Fruit fly (Drosophila melanogaster): Measurements from ENCODE around the gene CG31097.

CG31097 gene

dm6 chr3R:25297678-25298077 lies at the start of gene CG31097:
Gene CG31097, minus strand, starts transcription at chr3R:25297778.
- TF ChIP-seq exex (tag; optimal IDR thresholded peaks at IDR 0.05) (peak; percentile 4), Mes4 (GFP tag; optimal IDR thresholded peaks at IDR 0.05) (no peak)

dm6 chr3R:25346899-25347298 lies 49.3 kb upstream of the CG31097 start, which contains the start of gene tobi:
Gene tobi, minus strand, starts transcription at chr3R:25346921.
- no peak for TF ChIP-seq nerfin-2 (GFP tag; IDR thresholded peaks at IDR 0.05; ENCODE audit: partially characterized antibody)
- TF ChIP-seq CG6813 (GFP tag; optimal IDR thresholded peaks at IDR 0.05), result no peak
- no peak for TF ChIP-seq gsb-n (tag; optimal IDR thresholded peaks at IDR 0.05)
- TF ChIP-seq dmrt99B (tag; optimal IDR thresholded peaks at IDR 0.05), result no peak
- no peak for TF ChIP-seq CG6272 (GFP tag; IDR thresholded peaks at IDR 0.05)
- TF ChIP-seq ems (GFP tag; optimal IDR thresholded peaks at IDR 0.05), result no peak
- no peak for TF ChIP-seq CG1233 (GFP tag; optimal IDR thresholded peaks at IDR 0.05)
- no peak for TF ChIP-seq Stat92E (GFP tag; optimal IDR thresholded peaks at IDR 0.05)
- TF ChIP-seq exex (tag; optimal IDR thresholded peaks at IDR 0.05), result peak; percentile 72
- TF ChIP-seq lmd (GFP tag; IDR thresholded peaks at IDR 0.05), result no peak
- TF ChIP-seq dm (GFP tag; optimal IDR thresholded peaks at IDR 0.05), result no peak
- no peak for TF ChIP-seq Sry-δ (GFP tag; optimal IDR thresholded peaks at IDR 0.05)
- peak; percentile 89 for TF ChIP-seq sug (tag; optimal IDR thresholded peaks at IDR 0.05)
- TF ChIP-seq CG3847 (GFP tag; IDR thresholded peaks at IDR 0.05), result no peak
- TF ChIP-seq CG2120 (GFP tag; optimal IDR thresholded peaks at IDR 0.05), result no peak
- peak; percentile 19; the same call in 1 of the 3 replicates for TF ChIP-seq vnd (GFP tag; IDR thresholded peaks at IDR 0.05; ENCODE audit: partially characterized antibody)
- no peak for TF ChIP-seq CG11247 (GFP tag; IDR thresholded peaks at IDR 0.05)
- TF ChIP-seq NC2α (GFP tag; optimal IDR thresholded peaks at IDR 0.05), result no peak
- TF ChIP-seq PHDP (tag; optimal IDR thresholded peaks at IDR 0.05), result no peak
- TF ChIP-seq Dref (GFP tag; IDR thresholded peaks at IDR 0.05), result no peak
- no peak for TF ChIP-seq Fer3 (tag; optimal IDR thresholded peaks at IDR 0.05)
- no peak for TF ChIP-seq D (optimal IDR thresholded peaks at IDR 0.05)
- TF ChIP-seq D (GFP tag; optimal IDR thresholded peaks at IDR 0.05), result no peak

- TF ChIP-seq E2f2 (GFP tag; IDR thresholded peaks at IDR 0.05), result no peak
- no peak for TF ChIP-seq twi (tag; optimal IDR thresholded peaks at IDR 0.05)
- TF ChIP-seq Chrac-16 (GFP tag; optimal IDR thresholded peaks at IDR 0.05), result no peak
- TF ChIP-seq sug (tag; optimal IDR thresholded peaks at IDR 0.05), result no peak
- no peak for TF ChIP-seq ind (GFP tag; optimal IDR thresholded peaks at IDR 0.05)
- TF ChIP-seq gsb-n (tag; optimal IDR thresholded peaks at IDR 0.05), result no peak
These were observed 42.4 kb upstream of the CG31097 start, which contains the start of gene rha for dm6 chr3R:25339952-25340351. Gene rha, plus strand, starts transcription at chr3R:25340252.

dm6 chr3R:25335065-25335464 lies 37.5 kb upstream of the CG31097 start, which contains the start of the genes CG10669 and CG11902:
Gene CG10669, minus strand, starts transcription at chr3R:25335243.
Gene CG11902, plus strand, starts transcription at chr3R:25335257.
- TF ChIP-seq kah (GFP tag; optimal IDR thresholded peaks at IDR 0.05) (peak; percentile 14), pzg (GFP tag; optimal IDR thresholded peaks at IDR 0.05) (peak; percentile 40), CG34376 (GFP tag; optimal IDR thresholded peaks at IDR 0.05) (no peak), CG11695 (GFP tag; IDR thresholded peaks at IDR 0.05) (no peak), Mad (GFP tag; optimal IDR thresholded peaks at IDR 0.05) (no peak), CG10267 (tag; optimal IDR thresholded peaks at IDR 0.05) (peak; percentile 91), CG10431 (GFP tag; optimal IDR thresholded peaks at IDR 0.05) (no peak), CG5953 (GFP tag; IDR thresholded peaks at IDR 0.05) (no peak), CG12659 (GFP tag; optimal IDR thresholded peaks at IDR 0.05) (no peak), Med (GFP tag) (no peak), CG18599 (GFP tag; optimal IDR thresholded peaks at IDR 0.05) (no peak), pnt (GFP tag; optimal IDR thresholded peaks at IDR 0.05) (no peak), CG32767 (GFP tag; IDR thresholded peaks at IDR 0.05) (no peak), pita (GFP tag; optimal IDR thresholded peaks at IDR 0.05) (no peak), vfl (GFP tag; optimal IDR thresholded peaks at IDR 0.05) (no peak), YL-1 (GFP tag; optimal IDR thresholded peaks at IDR 0.05) (peak; percentile 8), scrt (GFP tag; optimal IDR thresholded peaks at IDR 0.05) (peak; percentile 23), PHDP (tag; optimal IDR thresholded peaks at IDR 0.05) (no peak), so (GFP tag; IDR thresholded peaks at IDR 0.05) (no peak), sc (optimal IDR thresholded peaks at IDR 0.05) (no peak), sc (GFP tag; optimal IDR thresholded peaks at IDR 0.05) (no peak)
